Worm (Caenorhabditis elegans): Measurements from ENCODE around the gene pigw-1.

Gene pigw-1

DNA sequence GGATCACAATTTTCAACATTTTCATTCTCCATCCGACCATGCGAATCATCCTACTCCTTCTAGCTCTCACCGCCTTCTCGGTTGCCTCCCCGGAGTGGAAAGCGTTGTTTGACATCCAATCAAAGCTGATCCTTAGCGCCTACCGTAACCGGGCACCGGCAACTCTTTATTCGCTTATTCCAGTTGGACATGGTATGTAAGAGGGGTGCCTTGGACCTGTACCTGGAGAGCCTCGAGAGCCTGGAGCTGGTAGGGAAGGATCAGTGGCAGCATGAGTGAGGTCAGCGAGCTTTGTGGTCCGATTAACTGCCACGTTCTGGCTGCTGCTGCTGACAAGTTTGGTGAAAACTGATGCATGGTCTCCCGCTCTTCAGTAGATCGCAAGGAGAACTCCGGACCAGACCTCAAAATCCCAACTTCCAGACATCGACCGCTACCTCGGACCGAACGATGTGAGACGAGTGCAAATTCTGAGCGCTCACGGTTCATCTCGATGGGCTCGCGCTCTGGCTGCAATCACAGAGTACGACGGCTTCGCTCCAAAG is 56.8 kb downstream of the pigw-1 start, which contains the start of gene K12H6.8:
Gene K12H6.8 (plus strand): TSS at position 38 of the 545 bp plus-strand sequence.
- TF ChIP-seq ceh-28 (tag; optimal IDR thresholded peaks at IDR 0.05) (no peak), mdl-1 (tag; optimal IDR thresholded peaks at IDR 0.05) (no peak), snpc-4 (tag; optimal IDR thresholded peaks at IDR 0.05) (no peak), aly-2 (tag; optimal IDR thresholded peaks at IDR 0.05) (no peak), hmg-11 (tag; optimal IDR thresholded peaks at IDR 0.05) (no peak)
